Fruit fly (Drosophila melanogaster) S2 (cell line): Measurements from ENCODE around the gene CG14356.

ENCODE experiments used
- CG8478 ChIP-seq: fragments of >200 bp; optimal IDR thresholded peaks from 2 replicates; lab custom pipeline; 2018
- CTCF ChIP-seq, 2 experiments: fragments of >200 bp; optimal IDR thresholded peaks; 2 replicates each; lab custom pipeline; 2018

- no peak for TF ChIP-seq CTCF (optimal IDR thresholded peaks at IDR 0.05; lab: Kevin White, UChicago)
- TF ChIP-seq CG8478 (lab: Kevin White, UChicago), result no peak
These were observed 13.5 kb downstream of the CG14356 start, which contains the start of gene Kif19A for dm6 chr3R:14118350-14118749.
